Fruit fly (Drosophila melanogaster) whole organism, embryonic: ENCODE measurements around the gene CG31174.

Source experiments
- Ada2b ChIP-seq: fragments of 200-800 bp; sonication (Bioruptor generic); IDR thresholded peaks from 2 replicates; pipeline ENCODE4 v1.3.6; 2022; ENCODE audit warnings: missing biosample characterization, missing genetic modification characterization
- CG10431 ChIP-seq: fragments of 200-800 bp; sonication (Bioruptor generic); optimal IDR thresholded peaks from 3 replicates; lab custom pipeline; 2018; ENCODE audit warnings: missing biosample characterization, mild to moderate bottlenecking, missing genetic modification characterization
- CG11093 ChIP-seq: fragments of 200-800 bp; sonication (Bioruptor generic); IDR thresholded peaks from 3 replicates; pipeline ENCODE4 v1.3.6; 2022; ENCODE audit warnings: missing biosample characterization, missing genetic modification characterization
- CG11695 ChIP-seq: fragments of 200-800 bp; sonication (Bioruptor generic); IDR thresholded peaks from 3 replicates; pipeline ENCODE4 v1.3.6; 2022; ENCODE audit warnings: missing biosample characterization, missing genetic modification characterization
- CG11696 ChIP-seq: fragments of 200-800 bp; sonication (Bioruptor generic); IDR thresholded peaks from 2 replicates; pipeline ENCODE4 v1.3.6; 2022; ENCODE audit warnings: missing biosample characterization, missing genetic modification characterization
- CG11723 ChIP-seq: fragments of 200-800 bp; sonication (Bioruptor generic); optimal IDR thresholded peaks from 2 replicates; lab custom pipeline; 2017; ENCODE audit warnings: missing biosample characterization, mild to moderate bottlenecking, missing genetic modification characterization
- CG12219 ChIP-seq: fragments of 200-800 bp; sonication (Bioruptor generic); optimal IDR thresholded peaks from 3 replicates; lab custom pipeline; 2018; ENCODE audit warnings: missing biosample characterization, mild to moderate bottlenecking, missing genetic modification characterization
- CG13287 ChIP-seq: fragments of 200-800 bp; sonication (Bioruptor generic); IDR thresholded peaks from 2 replicates; pipeline ENCODE4 v1.3.6; 2022; ENCODE audit warnings: missing biosample characterization, missing genetic modification characterization; ENCODE audit not compliant: partially characterized antibody
- CG14667 ChIP-seq: fragments of 200-800 bp; sonication (Bioruptor generic); IDR thresholded peaks from 2 replicates; pipeline ENCODE4 v1.3.6; 2022; ENCODE audit warnings: missing biosample characterization, missing genetic modification characterization
- CG15011 ChIP-seq: fragments of 200-800 bp; sonication (Bioruptor generic); optimal IDR thresholded peaks from 3 replicates; lab custom pipeline; 2018; ENCODE audit warnings: missing biosample characterization, mild to moderate bottlenecking, missing genetic modification characterization
- CG15269 ChIP-seq: fragments of 200-800 bp; sonication (Bioruptor generic); optimal IDR thresholded peaks from 2 replicates; lab custom pipeline; 2018; ENCODE audit warnings: missing biosample characterization, mild to moderate bottlenecking, missing genetic modification characterization, moderate library complexity
- CG1603 ChIP-seq: fragments of 200-800 bp; sonication (Bioruptor generic); optimal IDR thresholded peaks from 2 replicates; lab custom pipeline; 2019; ENCODE audit warnings: missing biosample characterization, mild to moderate bottlenecking, missing genetic modification characterization, moderate library complexity
- CG16815 ChIP-seq: fragments of 200-800 bp; sonication (Bioruptor generic); optimal IDR thresholded peaks from 3 replicates; lab custom pipeline; 2017; ENCODE audit warnings: missing biosample characterization, mild to moderate bottlenecking, missing genetic modification characterization
- CG1792 ChIP-seq: fragments of 200-800 bp; sonication (Bioruptor generic); optimal IDR thresholded peaks from 2 replicates; lab custom pipeline; 2016; ENCODE audit warnings: missing biosample characterization, missing genetic modification characterization
- CG31388 ChIP-seq: fragments of 200-800 bp; sonication (Bioruptor generic); optimal IDR thresholded peaks from 2 replicates; lab custom pipeline; 2016; ENCODE audit warnings: missing biosample characterization, missing genetic modification characterization
- CG3847 ChIP-seq: fragments of 200-800 bp; sonication (Bioruptor generic); IDR thresholded peaks from 2 replicates; pipeline ENCODE4 v1.3.6; 2022; ENCODE audit warnings: missing biosample characterization, missing genetic modification characterization
- CG4282 ChIP-seq: fragments of 200-800 bp; sonication (Bioruptor generic); optimal IDR thresholded peaks from 2 replicates; lab custom pipeline; 2016; ENCODE audit warnings: missing biosample characterization, missing genetic modification characterization
- CG4820 ChIP-seq: fragments of 200-800 bp; sonication (Bioruptor generic); optimal IDR thresholded peaks from 3 replicates; lab custom pipeline; 2016; ENCODE audit warnings: missing biosample characterization, missing genetic modification characterization
- CG7745 ChIP-seq: fragments of 200-800 bp; sonication (Bioruptor generic); optimal IDR thresholded peaks from 2 replicates; lab custom pipeline; 2018; ENCODE audit warnings: missing biosample characterization, mild to moderate bottlenecking, missing genetic modification characterization, moderate library complexity
- CG7963 ChIP-seq: fragments of 200-800 bp; sonication (Bioruptor generic); IDR thresholded peaks from 3 replicates; pipeline ENCODE4 v1.3.6; 2022; ENCODE audit warnings: missing biosample characterization, missing genetic modification characterization; ENCODE audit not compliant: partially characterized antibody
- Dref ChIP-seq: fragments of 200-800 bp; sonication (Bioruptor generic); IDR thresholded peaks from 2 replicates; pipeline ENCODE4 v1.3.6; 2022; ENCODE audit warnings: missing biosample characterization, missing genetic modification characterization
- ERR ChIP-seq: fragments of 200-800 bp; sonication (Bioruptor generic); optimal IDR thresholded peaks from 2 replicates; lab custom pipeline; 2016; ENCODE audit warnings: missing biosample characterization, missing genetic modification characterization
- Fer3 ChIP-seq: fragments of 200-800 bp; sonication (Bioruptor generic); optimal IDR thresholded peaks from 2 replicates; lab custom pipeline; 2018; ENCODE audit warnings: missing biosample characterization, mild to moderate bottlenecking, missing genetic modification characterization, moderate library complexity
- Hsf ChIP-seq: fragments of 200-800 bp; sonication (Bioruptor generic); optimal IDR thresholded peaks from 3 replicates; lab custom pipeline; 2016; ENCODE audit warnings: missing biosample characterization, missing genetic modification characterization
- Lim3 ChIP-seq: fragments of 200-800 bp; sonication (Bioruptor generic); IDR thresholded peaks from 2 replicates; pipeline ENCODE4 v1.3.6; 2022; ENCODE audit warnings: missing biosample characterization, missing genetic modification characterization
- Opbp ChIP-seq: fragments of 200-800 bp; sonication (Bioruptor generic); IDR thresholded peaks from 3 replicates; pipeline ENCODE4 v1.3.6; 2022; ENCODE audit warnings: missing biosample characterization, missing genetic modification characterization; ENCODE audit not compliant: partially characterized antibody
- Rfx ChIP-seq: fragments of 200-800 bp; sonication (Bioruptor generic); IDR thresholded peaks from 2 replicates; pipeline ENCODE4 v1.3.6; 2022; ENCODE audit warnings: missing biosample characterization, missing genetic modification characterization
- Six4 ChIP-seq: fragments of 200-800 bp; sonication (Bioruptor generic); optimal IDR thresholded peaks from 2 replicates; lab custom pipeline; 2016; ENCODE audit warnings: missing biosample characterization, missing genetic modification characterization
- Sox102F ChIP-seq: fragments of 200-800 bp; sonication (Bioruptor generic); optimal IDR thresholded peaks from 2 replicates; lab custom pipeline; 2018; ENCODE audit warnings: missing biosample characterization, mild to moderate bottlenecking, missing genetic modification characterization, moderate library complexity
- ab ChIP-seq: fragments of 200-800 bp; sonication (Bioruptor generic); optimal IDR thresholded peaks from 2 replicates; lab custom pipeline; 2016; ENCODE audit warnings: missing biosample characterization, missing genetic modification characterization
- ara ChIP-seq: fragments of 200-800 bp; sonication (Bioruptor generic); IDR thresholded peaks from 2 replicates; pipeline ENCODE4 v1.3.6; 2022; ENCODE audit warnings: missing biosample characterization, missing genetic modification characterization
- az2 ChIP-seq: fragments of 200-800 bp; sonication (Bioruptor generic); optimal IDR thresholded peaks from 3 replicates; lab custom pipeline; 2016; ENCODE audit warnings: missing biosample characterization, missing genetic modification characterization
- btn ChIP-seq: fragments of 200-800 bp; sonication (Bioruptor generic); optimal IDR thresholded peaks from 2 replicates; lab custom pipeline; 2016; ENCODE audit warnings: missing biosample characterization, missing genetic modification characterization
- caup ChIP-seq: fragments of 200-800 bp; sonication (Bioruptor generic); optimal IDR thresholded peaks from 3 replicates; lab custom pipeline; 2017; ENCODE audit warnings: missing biosample characterization, mild to moderate bottlenecking, missing genetic modification characterization, moderate library complexity; ENCODE audit not compliant: severe bottlenecking
- crp ChIP-seq, 2 experiments: fragments of 200-800 bp; sonication (Bioruptor generic); optimal IDR thresholded peaks; 2 replicates in 1 of 2; 3 replicates in 1 of 2; lab custom pipeline; 2017; ENCODE audit warnings: missing biosample characterization in 2 of 2, missing genetic modification characterization in 2 of 2, mild to moderate bottlenecking in 1 of 2, moderate library complexity in 1 of 2
- cwo ChIP-seq: fragments of 200-800 bp; sonication (Bioruptor generic); optimal IDR thresholded peaks from 3 replicates; lab custom pipeline; 2017; ENCODE audit warnings: missing biosample characterization, missing genetic modification characterization, mild to moderate bottlenecking, moderate library complexity, missing genetic modification reagents
- dati ChIP-seq: fragments of 200-800 bp; sonication (Bioruptor generic); IDR thresholded peaks from 2 replicates; pipeline ENCODE4 v1.3.6; 2022; ENCODE audit warnings: missing biosample characterization, missing genetic modification characterization
- ewg ChIP-seq: fragments of 200-800 bp; sonication (Bioruptor generic); optimal IDR thresholded peaks from 3 replicates; lab custom pipeline; 2017; ENCODE audit warnings: mild to moderate bottlenecking, missing biosample characterization, missing genetic modification reagents, missing genetic modification characterization
- fd3F ChIP-seq: fragments of 200-800 bp; sonication (Bioruptor generic); optimal IDR thresholded peaks from 2 replicates; lab custom pipeline; 2018; ENCODE audit warnings: missing biosample characterization, mild to moderate bottlenecking, missing genetic modification characterization, moderate library complexity
- hth ChIP-seq: fragments of >200 bp; optimal IDR thresholded peaks from 2 replicates; lab custom pipeline; 2017; ENCODE audit warnings: inconsistent platforms
- knrl ChIP-seq: fragments of 200-800 bp; sonication (Bioruptor generic); IDR thresholded peaks from 3 replicates; pipeline ENCODE4 v1.3.6; 2022; ENCODE audit warnings: missing biosample characterization, missing genetic modification characterization; ENCODE audit not compliant: partially characterized antibody
- lmd ChIP-seq: fragments of 200-800 bp; sonication (Bioruptor generic); IDR thresholded peaks from 2 replicates; pipeline ENCODE4 v1.3.6; 2022; ENCODE audit warnings: missing biosample characterization, missing genetic modification characterization
- nerfin-1 ChIP-seq: fragments of 200-800 bp; sonication (Bioruptor generic); optimal IDR thresholded peaks from 3 replicates; lab custom pipeline; 2019; ENCODE audit warnings: missing biosample characterization, mild to moderate bottlenecking, missing genetic modification characterization, moderate library complexity
- peb ChIP-seq: fragments of 200-800 bp; sonication (Bioruptor generic); IDR thresholded peaks from 2 replicates; pipeline ENCODE4 v1.3.6; 2022; ENCODE audit warnings: missing biosample characterization, missing genetic modification characterization
- phol ChIP-seq: fragments of 200-800 bp; sonication (Bioruptor generic); optimal IDR thresholded peaks from 3 replicates; lab custom pipeline; 2018; ENCODE audit warnings: missing biosample characterization, mild to moderate bottlenecking, missing genetic modification characterization, moderate library complexity
- pita ChIP-seq: fragments of 200-800 bp; sonication (Bioruptor generic); optimal IDR thresholded peaks from 2 replicates; lab custom pipeline; 2017; ENCODE audit warnings: missing biosample characterization, mild to moderate bottlenecking, missing genetic modification characterization
- prd ChIP-seq, 3 experiments: fragments of >200 bp in 2 of 3; fragments of 200-800 bp in 1 of 3; sonication (Bioruptor generic) in 1 of 3; optimal IDR thresholded peaks in 2 of 3; IDR thresholded peaks in 1 of 3; 2 replicates in 2 of 3; 3 replicates in 1 of 3; pipeline versions ENCODE4 v1.3.6 to Lab custom; 2017 to 2022; ENCODE audit warnings: missing biosample characterization in 1 of 3, missing genetic modification characterization in 1 of 3
- seq ChIP-seq: fragments of 200-800 bp; sonication (Bioruptor generic); IDR thresholded peaks from 2 replicates; pipeline ENCODE4 v1.3.6; 2022; ENCODE audit warnings: missing biosample characterization, missing genetic modification characterization
- tgo ChIP-seq: fragments of 200-800 bp; sonication (Bioruptor generic); IDR thresholded peaks from 3 replicates; pipeline ENCODE4 v1.3.6; 2022; ENCODE audit warnings: missing biosample characterization, missing genetic modification characterization
- trh ChIP-seq: fragments of 200-800 bp; sonication (Bioruptor generic); optimal IDR thresholded peaks from 2 replicates; lab custom pipeline; 2016; ENCODE audit warnings: missing biosample characterization, missing genetic modification characterization
- vfl ChIP-seq: fragments of 200-800 bp; sonication (Bioruptor generic); optimal IDR thresholded peaks from 2 replicates; lab custom pipeline; 2016; ENCODE audit warnings: missing biosample characterization, missing genetic modification characterization

The CG31174 gene

DNA sequence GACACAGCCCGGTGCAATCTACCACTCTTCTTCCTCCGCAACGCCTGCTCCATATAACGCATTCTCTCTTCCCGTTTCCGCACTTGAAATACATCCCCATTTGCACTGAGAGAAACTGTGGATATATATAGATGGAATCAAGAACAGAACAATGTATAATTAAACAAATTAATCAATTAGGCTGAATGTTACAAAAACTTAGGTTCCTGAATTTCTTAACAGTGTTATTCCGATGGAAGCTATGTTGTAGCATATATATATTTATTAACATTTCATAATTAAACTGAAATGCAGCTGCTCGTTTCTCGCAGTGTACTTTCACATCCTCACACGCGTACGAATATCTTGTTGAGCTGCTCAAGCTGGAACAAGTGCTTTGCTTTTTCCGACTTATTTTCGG is 9.8 kb downstream of the CG31174 start (continued):
- no peak for TF ChIP-seq CG11093 (GFP tag; lab: Robert Waterston, UW)
- TF ChIP-seq CG12219 (GFP tag; lab: Kevin White, UChicago) = peak; percentile 51
- peak; percentile 30 for TF ChIP-seq ewg (GFP tag; lab: Kevin White, UChicago)
- TF ChIP-seq CG14667 (GFP tag; lab: Robert Waterston, UW) = no peak
- no peak for TF ChIP-seq trh
- no peak for TF ChIP-seq CG1792
- peak; percentile 54; the same call in 1 of the 2 replicates for TF ChIP-seq ara (GFP tag; lab: Robert Waterston, UW)
- no peak for TF ChIP-seq vfl (GFP tag; lab: Kevin White, UChicago)
- peak; percentile 49 for TF ChIP-seq CG1603 (tag; lab: Kevin White, UChicago)
- no peak for TF ChIP-seq Fer3
- no peak for TF ChIP-seq Dref (GFP tag; lab: Robert Waterston, UW)
- TF ChIP-seq lmd (GFP tag; lab: Robert Waterston, UW) = 0 out of 2 replicates have a peak, but pooled peaks have one; percentile 11
- TF ChIP-seq CG15269 (tag; lab: Kevin White, UChicago) = no peak
- no peak for TF ChIP-seq peb (GFP tag; lab: Robert Waterston, UW)
- TF ChIP-seq CG31388 (GFP tag; lab: Kevin White, UChicago) = no peak
- no peak for TF ChIP-seq tgo (GFP tag; lab: Robert Waterston, UW)
- TF ChIP-seq Six4 (GFP tag; lab: Kevin White, UChicago) = peak; percentile 22
- no peak for TF ChIP-seq pita (GFP tag; lab: Kevin White, UChicago)
- peak; percentile 46 for TF ChIP-seq nerfin-1 (tag; lab: Kevin White, UChicago)
- no peak for TF ChIP-seq CG7745 (tag; lab: Kevin White, UChicago)
- no peak for TF ChIP-seq Ada2b (GFP tag; lab: Robert Waterston, UW)
- TF ChIP-seq Lim3 = no peak
- TF ChIP-seq CG11696 (GFP tag; lab: Robert Waterston, UW) = 0 out of 2 replicates have a peak, but pooled peaks have one; percentile 32
- peak; percentile 55 for TF ChIP-seq CG16815 (GFP tag; lab: Kevin White, UChicago)
- TF ChIP-seq CG4282 (GFP tag; lab: Kevin White, UChicago) = no peak
- no peak for TF ChIP-seq dati (GFP tag; lab: Robert Waterston, UW)
- TF ChIP-seq btn = no peak
- no peak for TF ChIP-seq crp (GFP tag; optimal IDR thresholded peaks at IDR 0.05; lab: Kevin White, UChicago)
- no peak for TF ChIP-seq cwo (GFP tag; lab: Kevin White, UChicago)
- TF ChIP-seq seq (GFP tag; lab: Robert Waterston, UW) = no peak
- TF ChIP-seq Opbp = no peak
- TF ChIP-seq CG3847 = 0 out of 2 replicates have a peak, but pooled peaks have one; percentile 29
- peak; percentile 9 for TF ChIP-seq CG11723 (GFP tag; lab: Kevin White, UChicago)
- TF ChIP-seq caup (GFP tag; lab: Kevin White, UChicago) = no peak
- no peak for TF ChIP-seq Rfx (GFP tag; lab: Robert Waterston, UW)
- TF ChIP-seq knrl = no peak
- no peak for TF ChIP-seq CG10431
- TF ChIP-seq CG13287 = no peak
- no peak for TF ChIP-seq fd3F (GFP tag; lab: Kevin White, UChicago)
- no peak for TF ChIP-seq prd (optimal IDR thresholded peaks at IDR 0.05; lab: Kevin White, UChicago)
- TF ChIP-seq prd (GFP tag; IDR thresholded peaks at IDR 0.05; lab: Robert Waterston, UW) = peak; percentile 68
- peak; percentile 63 for TF ChIP-seq phol (tag; lab: Kevin White, UChicago)
- peak; percentile 57 for TF ChIP-seq Sox102F (GFP tag; lab: Kevin White, UChicago)
- TF ChIP-seq CG15011 (GFP tag; lab: Kevin White, UChicago) = no peak
- no peak for TF ChIP-seq CG7963
- peak; percentile 41 for TF ChIP-seq Hsf (GFP tag; lab: Kevin White, UChicago)
- no peak for TF ChIP-seq ab (GFP tag; lab: Kevin White, UChicago)
- TF ChIP-seq hth (lab: Kevin White, UChicago) = no peak
- TF ChIP-seq az2 = peak; percentile 60
- TF ChIP-seq CG11695 (GFP tag; lab: Robert Waterston, UW) = no peak
- peak; percentile 2 for TF ChIP-seq CG4820
- no peak for TF ChIP-seq ERR
